Worm (Caenorhabditis elegans): ENCODE results near the gene srj-45.

srj-45 gene

ce11 chrV:2880356-2880755, 44.0 kb upstream of the srj-45 start:
- TF ChIP-seq blmp-1 (tag; optimal IDR thresholded peaks at IDR 0.05) (no peak), pha-4 (tag; optimal IDR thresholded peaks at IDR 0.05) (no peak), bed-3 (GFP tag; optimal IDR thresholded peaks at IDR 0.05) (no peak), unc-120 (tag; optimal IDR thresholded peaks at IDR 0.05; ENCODE audit: poor library complexity, severe bottlenecking) (no peak), sem-2 (GFP tag; optimal IDR thresholded peaks at IDR 0.05) (no peak), unc-39 (tag; optimal IDR thresholded peaks at IDR 0.05) (no peak), nhr-28 (tag; optimal IDR thresholded peaks at IDR 0.05) (no peak), ztf-11 (tag; optimal IDR thresholded peaks at IDR 0.05) (no peak), drap-1 (GFP tag; optimal IDR thresholded peaks at IDR 0.05) (no peak), lin-13 (tag; optimal IDR thresholded peaks at IDR 0.05) (no peak), ceh-39 (tag; optimal IDR thresholded peaks at IDR 0.05) (no peak), ceh-83 (GFP tag; optimal IDR thresholded peaks at IDR 0.05) (no peak)

- TF ChIP-seq nhr-28 (tag; optimal IDR thresholded peaks at IDR 0.05): no peak
- TF ChIP-seq lin-32 (GFP tag; optimal IDR thresholded peaks at IDR 0.05): no peak
- TF ChIP-seq tbx-8 (GFP tag; optimal IDR thresholded peaks at IDR 0.05): no peak
- TF ChIP-seq ceh-43 (GFP tag; optimal IDR thresholded peaks at IDR 0.05): no peak
Measured at ce11 chrV:2879801-2880200, 43.4 kb upstream of the srj-45 start, which contains the start of gene str-39. Gene str-39, minus strand, starts transcription at chrV:2879901.

ce11 chrV:2877509-2877908, 41.1 kb upstream of the srj-45 start, which contains the start of gene F37B4.10:
Gene F37B4.10, minus strand, starts transcription at chrV:2877609.
- TF ChIP-seq zip-8 (tag; optimal IDR thresholded peaks at IDR 0.05): peak; percentile 31
- no peak for TF ChIP-seq pha-4 (tag; optimal IDR thresholded peaks at IDR 0.05)
- TF ChIP-seq ztf-11 (tag; optimal IDR thresholded peaks at IDR 0.05): no peak
- no peak for TF ChIP-seq elt-1 (tag; optimal IDR thresholded peaks at IDR 0.05; ENCODE audit: borderline replicate concordance, insufficient read depth)
- TF ChIP-seq mep-1 (tag; optimal IDR thresholded peaks at IDR 0.05): peak; percentile 8
- no peak for TF ChIP-seq blmp-1 (tag; optimal IDR thresholded peaks at IDR 0.05)
- TF ChIP-seq lsy-2 (tag; optimal IDR thresholded peaks at IDR 0.05): no peak
- TF ChIP-seq unc-39 (tag; optimal IDR thresholded peaks at IDR 0.05): no peak

- no peak for TF ChIP-seq lsy-2 (tag; optimal IDR thresholded peaks at IDR 0.05)
- TF ChIP-seq nhr-12 (tag; optimal IDR thresholded peaks at IDR 0.05): no peak
- no peak for TF ChIP-seq snpc-4 (tag; optimal IDR thresholded peaks at IDR 0.05)
Measured at ce11 chrV:2876188-2876831, 39.9 kb upstream of the srj-45 start.

- no peak for TF ChIP-seq elt-3 (tag; optimal IDR thresholded peaks at IDR 0.05)
- TF ChIP-seq unc-120 (tag; optimal IDR thresholded peaks at IDR 0.05; ENCODE audit: poor library complexity, severe bottlenecking): no peak
Measured at ce11 chrV:2875422-2875821, 39.0 kb upstream of the srj-45 start, which contains the start of gene folt-2. Gene folt-2, minus strand, starts transcription at chrV:2875600.

ce11 chrV:2872947-2873346, 36.5 kb upstream of the srj-45 start:
- TF ChIP-seq sptf-1 (tag; optimal IDR thresholded peaks at IDR 0.05) (no peak), mep-1 (tag; optimal IDR thresholded peaks at IDR 0.05) (no peak)

ce11 chrV:2871754-2872504, 35.5 kb upstream of the srj-45 start:
- TF ChIP-seq pha-4 (tag; optimal IDR thresholded peaks at IDR 0.05) (no peak), snpc-4 (tag; optimal IDR thresholded peaks at IDR 0.05) (no peak), lin-32 (GFP tag; optimal IDR thresholded peaks at IDR 0.05) (no peak), ham-2 (GFP tag; optimal IDR thresholded peaks at IDR 0.05) (no peak), bed-3 (GFP tag; optimal IDR thresholded peaks at IDR 0.05) (no peak), unc-39 (tag; optimal IDR thresholded peaks at IDR 0.05) (no peak), mls-2 (tag; optimal IDR thresholded peaks at IDR 0.05) (no peak), zip-8 (tag; optimal IDR thresholded peaks at IDR 0.05) (no peak), drap-1 (GFP tag; optimal IDR thresholded peaks at IDR 0.05) (no peak), flh-1 (GFP tag; optimal IDR thresholded peaks at IDR 0.05) (no peak), blmp-1 (tag; optimal IDR thresholded peaks at IDR 0.05) (no peak), unc-120 (tag; optimal IDR thresholded peaks at IDR 0.05; ENCODE audit: poor library complexity, severe bottlenecking) (no peak), ceh-39 (tag; optimal IDR thresholded peaks at IDR 0.05) (no peak), lsy-2 (tag; optimal IDR thresholded peaks at IDR 0.05) (no peak), nhr-2 (tag; optimal IDR thresholded peaks at IDR 0.05) (no peak), ces-1 (GFP tag; optimal IDR thresholded peaks at IDR 0.05) (no peak), lin-13 (tag; optimal IDR thresholded peaks at IDR 0.05) (no peak), nhr-237 (tag; optimal IDR thresholded peaks at IDR 0.05) (no peak)
